Fruit fly (Drosophila melanogaster) S2 (cell line): ENCODE measurements around the gene THG.

ENCODE experiments used
- CG8478 ChIP-seq: fragments of >200 bp; optimal IDR thresholded peaks from 2 replicates; lab custom pipeline; 2018
- CTCF ChIP-seq, 2 experiments: fragments of >200 bp; optimal IDR thresholded peaks; 2 replicates each; lab custom pipeline; 2018

- TF ChIP-seq CTCF (optimal IDR thresholded peaks at IDR 0.05; lab: Kevin White, UChicago) (no peak), CG8478 (no peak)
Measured at dm6 chr2L:15058118-15058402, 48.5 kb upstream of the THG start, which contains the start of gene CG33679.
